Fruit fly (Drosophila melanogaster): ENCODE measurements around the gene B-H2.
A peak's percentile ranks its signal among the peaks of the same experiment; 100 is the strongest.

Gene B-H2

dm6 chrX:17298900-17299836, 15.2 kb upstream of the B-H2 start (continued):
- TF ChIP-seq Eip78C (GFP tag) (peak; percentile 96), lz (GFP tag; optimal IDR thresholded peaks at IDR 0.05) (peak; percentile 78), salr (GFP tag; optimal IDR thresholded peaks at IDR 0.05) (peak; percentile 68 to 70), CG6854 (GFP tag; optimal IDR thresholded peaks at IDR 0.05) (peak; percentile 38), spab (GFP tag; optimal IDR thresholded peaks at IDR 0.05) (peak; percentile 69), CG6808 (GFP tag; optimal IDR thresholded peaks at IDR 0.05) (peak; percentile 86), Sox14 (GFP tag; optimal IDR thresholded peaks at IDR 0.05) (peak; percentile 84), Eip75B (GFP tag; optimal IDR thresholded peaks at IDR 0.05) (peak; percentile 73), CG9139 (GFP tag; optimal IDR thresholded peaks at IDR 0.05) (peak; percentile 54), CG8319 (GFP tag; optimal IDR thresholded peaks at IDR 0.05) (peak; percentile 63), Blimp-1 (GFP tag; optimal IDR thresholded peaks at IDR 0.05) (peak; percentile 31), Sox102F (GFP tag; optimal IDR thresholded peaks at IDR 0.05) (peak; percentile 82), CG3032 (tag; optimal IDR thresholded peaks at IDR 0.05) (peak; percentile 82), Met (GFP tag; optimal IDR thresholded peaks at IDR 0.05) (peak; percentile 83), Gug (GFP tag; IDR thresholded peaks at IDR 0.05) (peak; percentile 78), Ets21C (GFP tag; optimal IDR thresholded peaks at IDR 0.05) (peak; percentile 79), achi (GFP tag; optimal IDR thresholded peaks at IDR 0.05) (peak; percentile 86), CG6163 (GFP tag; IDR thresholded peaks at IDR 0.05) (peak; percentile 90), Ets96B (tag; optimal IDR thresholded peaks at IDR 0.05) (peak; percentile 81), CG3919 (GFP tag; optimal IDR thresholded peaks at IDR 0.05) (peak; percentile 80), CG4318 (GFP tag; optimal IDR thresholded peaks at IDR 0.05) (peak; percentile 87), CG11902 (GFP tag; optimal IDR thresholded peaks at IDR 0.05) (peak; percentile 64), Smox (GFP tag; optimal IDR thresholded peaks at IDR 0.05) (peak; percentile 75), CG10669 (GFP tag; optimal IDR thresholded peaks at IDR 0.05) (peak; percentile 82), dsx (GFP tag; optimal IDR thresholded peaks at IDR 0.05; ENCODE audit: poor library complexity, severe bottlenecking) (peak; percentile 76), CG34406 (GFP tag; optimal IDR thresholded peaks at IDR 0.05) (peak; percentile 73)

dm6 chrX:17300609-17301208, 13.7 kb upstream of the B-H2 start:
- TF ChIP-seq Hr39 (GFP tag; optimal IDR thresholded peaks at IDR 0.05) (peak; percentile 75), topi (GFP tag; optimal IDR thresholded peaks at IDR 0.05) (peak; percentile 88), Hr38 (GFP tag; optimal IDR thresholded peaks at IDR 0.05) (no peak), CG10631 (GFP tag; optimal IDR thresholded peaks at IDR 0.05) (peak; percentile 70), CG11902 (GFP tag; optimal IDR thresholded peaks at IDR 0.05) (peak; percentile 74), CG11762 (GFP tag; optimal IDR thresholded peaks at IDR 0.05; ENCODE audit: insufficient read depth) (peak; percentile 64), net (GFP tag; optimal IDR thresholded peaks at IDR 0.05) (peak; percentile 77), CG7368 (GFP tag; optimal IDR thresholded peaks at IDR 0.05) (peak; percentile 84), CG1621 (tag; optimal IDR thresholded peaks at IDR 0.05) (peak; percentile 80), CG34406 (GFP tag; optimal IDR thresholded peaks at IDR 0.05) (peak; percentile 66), acj6 (GFP tag; optimal IDR thresholded peaks at IDR 0.05) (peak; percentile 64), CG3032 (tag; optimal IDR thresholded peaks at IDR 0.05) (peak; percentile 93), Ets96B (tag; optimal IDR thresholded peaks at IDR 0.05) (peak; percentile 88), Eip78C (GFP tag) (peak; percentile 85), CG4318 (GFP tag; optimal IDR thresholded peaks at IDR 0.05) (peak; percentile 42), achi (GFP tag; optimal IDR thresholded peaks at IDR 0.05) (peak; percentile 59), CG8119 (GFP tag; IDR thresholded peaks at IDR 0.05) (peak; percentile 65; the same call in 2 of the 3 replicates), CG6163 (GFP tag; IDR thresholded peaks at IDR 0.05) (peak; percentile 65; the same call in 2 of the 3 replicates), Smox (GFP tag; optimal IDR thresholded peaks at IDR 0.05) (peak; percentile 68), Hr4 (GFP tag; optimal IDR thresholded peaks at IDR 0.05) (peak; percentile 63), Sox102F (GFP tag; optimal IDR thresholded peaks at IDR 0.05) (peak; percentile 56), CG8632 (GFP tag; optimal IDR thresholded peaks at IDR 0.05) (peak; percentile 49), CG9139 (GFP tag; optimal IDR thresholded peaks at IDR 0.05) (peak; percentile 71), CG6808 (GFP tag; optimal IDR thresholded peaks at IDR 0.05) (peak; percentile 92), vri (GFP tag; optimal IDR thresholded peaks at IDR 0.05) (peak; percentile 40), dac (GFP tag; optimal IDR thresholded peaks at IDR 0.05) (peak; percentile 57), Gug (GFP tag; IDR thresholded peaks at IDR 0.05) (peak; percentile 47), Met (GFP tag; optimal IDR thresholded peaks at IDR 0.05) (peak; percentile 52), salr (GFP tag; optimal IDR thresholded peaks at IDR 0.05) (peak; percentile 78), lz (GFP tag; optimal IDR thresholded peaks at IDR 0.05) (peak; percentile 78), CG10669 (GFP tag; optimal IDR thresholded peaks at IDR 0.05) (peak; percentile 87), CG32006 (GFP tag; optimal IDR thresholded peaks at IDR 0.05) (peak; percentile 85), eg (GFP tag; IDR thresholded peaks at IDR 0.05) (0 out of 3 replicates have a peak, but pooled peaks have one; percentile 19), cyc (GFP tag; optimal IDR thresholded peaks at IDR 0.05) (peak; percentile 83), spab (GFP tag; optimal IDR thresholded peaks at IDR 0.05) (peak; percentile 85), Lpt (GFP tag; optimal IDR thresholded peaks at IDR 0.05) (peak; percentile 26)

Data from whole organism, prepupa.